Fruit fly (Drosophila melanogaster) whole organism, embryonic: Measurements from ENCODE around the gene CG7991.

Experiments
- Atf3 ChIP-seq: fragments of 200-800 bp; sonication (Bioruptor generic); optimal IDR thresholded peaks from 3 replicates; lab custom pipeline; 2016; ENCODE audit warnings: missing biosample characterization, missing genetic modification characterization
- CG10431 ChIP-seq: fragments of 200-800 bp; sonication (Bioruptor generic); optimal IDR thresholded peaks from 3 replicates; lab custom pipeline; 2018; ENCODE audit warnings: missing biosample characterization, mild to moderate bottlenecking, missing genetic modification characterization
- CG10543 ChIP-seq: fragments of 200-800 bp; sonication (Bioruptor generic); optimal IDR thresholded peaks from 3 replicates; lab custom pipeline; 2017; ENCODE audit warnings: missing biosample characterization, mild to moderate bottlenecking, missing genetic modification characterization, moderate library complexity
- CG11093 ChIP-seq: fragments of 200-800 bp; sonication (Bioruptor generic); IDR thresholded peaks from 3 replicates; pipeline ENCODE4 v1.3.6; 2022; ENCODE audit warnings: missing biosample characterization, missing genetic modification characterization
- CG11398 ChIP-seq: fragments of 200-800 bp; sonication (Bioruptor generic); optimal IDR thresholded peaks from 2 replicates; lab custom pipeline; 2016; ENCODE audit warnings: missing biosample characterization, missing genetic modification characterization
- CG11504 ChIP-seq: fragments of 200-800 bp; sonication (Bioruptor generic); optimal IDR thresholded peaks from 3 replicates; lab custom pipeline; 2019; ENCODE audit warnings: missing biosample characterization, mild to moderate bottlenecking, missing genetic modification characterization, moderate library complexity
- CG14014 ChIP-seq: fragments of 200-800 bp; sonication (Bioruptor generic); IDR thresholded peaks from 2 replicates; pipeline ENCODE4 v1.3.6; 2022; ENCODE audit warnings: missing biosample characterization, missing genetic modification characterization
- CG14965 ChIP-seq: fragments of 200-800 bp; sonication (Bioruptor generic); optimal IDR thresholded peaks from 2 replicates; lab custom pipeline; 2016; ENCODE audit warnings: missing biosample characterization, missing genetic modification characterization, borderline replicate concordance
- CG15073 ChIP-seq: fragments of 200-800 bp; sonication (Bioruptor generic); optimal IDR thresholded peaks from 2 replicates; lab custom pipeline; 2016; ENCODE audit warnings: missing biosample characterization, missing genetic modification characterization
- CG15479 ChIP-seq: fragments of 200-800 bp; sonication (Bioruptor generic); optimal IDR thresholded peaks from 3 replicates; lab custom pipeline; 2019; ENCODE audit warnings: missing biosample characterization, mild to moderate bottlenecking, missing genetic modification characterization, moderate library complexity
- CG15696 ChIP-seq: fragments of 200-800 bp; sonication (Bioruptor generic); optimal IDR thresholded peaks from 2 replicates; lab custom pipeline; 2019; ENCODE audit warnings: missing biosample characterization, mild to moderate bottlenecking, missing genetic modification characterization, moderate library complexity
- CG2120 ChIP-seq: fragments of 200-800 bp; sonication (Bioruptor generic); optimal IDR thresholded peaks from 3 replicates; lab custom pipeline; 2016; ENCODE audit warnings: missing biosample characterization, missing genetic modification characterization
- CG2678 ChIP-seq: fragments of 200-800 bp; sonication (Bioruptor generic); optimal IDR thresholded peaks from 3 replicates; lab custom pipeline; 2019; ENCODE audit warnings: missing biosample characterization, mild to moderate bottlenecking, missing genetic modification characterization, moderate library complexity
- CG34224 ChIP-seq: fragments of 200-800 bp; sonication (Bioruptor generic); IDR thresholded peaks from 3 replicates; pipeline ENCODE4 v1.3.6; 2022; ENCODE audit warnings: missing biosample characterization, missing genetic modification characterization; ENCODE audit not compliant: partially characterized antibody
- CG3995 ChIP-seq: fragments of 200-800 bp; sonication (Bioruptor generic); optimal IDR thresholded peaks from 3 replicates; lab custom pipeline; 2016; ENCODE audit warnings: missing biosample characterization, missing genetic modification characterization
- CG43689 ChIP-seq: fragments of 200-800 bp; sonication (Bioruptor generic); IDR thresholded peaks from 2 replicates; pipeline ENCODE4 v1.3.6; 2022; ENCODE audit warnings: missing biosample characterization, missing genetic modification characterization
- CG9817 ChIP-seq: fragments of 200-800 bp; sonication (Bioruptor generic); optimal IDR thresholded peaks from 2 replicates; lab custom pipeline; 2018; ENCODE audit warnings: missing biosample characterization, mild to moderate bottlenecking, missing genetic modification characterization, moderate library complexity
- Camta ChIP-seq: fragments of 200-800 bp; sonication (Bioruptor generic); optimal IDR thresholded peaks from 2 replicates; lab custom pipeline; 2016; ENCODE audit warnings: missing biosample characterization, missing genetic modification characterization
- CrebB ChIP-seq: fragments of 200-800 bp; sonication (Bioruptor generic); optimal IDR thresholded peaks from 3 replicates; lab custom pipeline; 2018; ENCODE audit warnings: missing biosample characterization, mild to moderate bottlenecking, missing genetic modification characterization
- D19A ChIP-seq: fragments of 200-800 bp; optimal IDR thresholded peaks from 3 replicates; lab custom pipeline; 2019; ENCODE audit warnings: missing biosample characterization, mild to moderate bottlenecking, missing genetic modification characterization, moderate library complexity
- D19B ChIP-seq: fragments of 200-800 bp; sonication (Bioruptor generic); optimal IDR thresholded peaks from 2 replicates; lab custom pipeline; 2017; ENCODE audit warnings: missing biosample characterization, mild to moderate bottlenecking, missing genetic modification characterization
- Hand ChIP-seq: fragments of 200-800 bp; sonication (Bioruptor generic); optimal IDR thresholded peaks from 2 replicates; lab custom pipeline; 2017; ENCODE audit warnings: mild to moderate bottlenecking, missing biosample characterization, missing genetic modification reagents, missing genetic modification characterization
- HmgD ChIP-seq: fragments of 200-800 bp; sonication (Bioruptor generic); optimal IDR thresholded peaks from 3 replicates; lab custom pipeline; 2016; ENCODE audit warnings: missing biosample characterization, missing genetic modification characterization
- Hmx ChIP-seq: fragments of 200-800 bp; sonication (Bioruptor generic); optimal IDR thresholded peaks from 2 replicates; lab custom pipeline; 2016; ENCODE audit warnings: missing biosample characterization, missing genetic modification characterization
- MESR4 ChIP-seq: fragments of 200-800 bp; sonication (Bioruptor generic); optimal IDR thresholded peaks from 2 replicates; lab custom pipeline; 2018; ENCODE audit warnings: missing biosample characterization, mild to moderate bottlenecking, missing genetic modification characterization, moderate library complexity
- Max ChIP-seq: fragments of 200-800 bp; sonication (Bioruptor generic); optimal IDR thresholded peaks from 2 replicates; lab custom pipeline; 2016; ENCODE audit warnings: missing biosample characterization, mild to moderate bottlenecking, missing genetic modification characterization
- Med ChIP-seq: fragments of 200-800 bp; sonication (Bioruptor generic); peaks from one replicate; lab custom pipeline; 2016; ENCODE audit warnings: missing biosample characterization, missing genetic modification characterization, mild to moderate bottlenecking, inconsistent platforms, moderate library complexity
- Ptx1 ChIP-seq: fragments of 200-800 bp; sonication (Bioruptor generic); IDR thresholded peaks from 2 replicates; pipeline ENCODE4 v1.3.6; 2022; ENCODE audit warnings: missing biosample characterization, missing genetic modification characterization
- Sin3A ChIP-seq: fragments of >200 bp; optimal IDR thresholded peaks from 2 replicates; lab custom pipeline; 2018
- az2 ChIP-seq: fragments of 200-800 bp; sonication (Bioruptor generic); optimal IDR thresholded peaks from 3 replicates; lab custom pipeline; 2016; ENCODE audit warnings: missing biosample characterization, missing genetic modification characterization
- bcd ChIP-seq: fragments of 200-800 bp; sonication (Bioruptor generic); optimal IDR thresholded peaks from 2 replicates; lab custom pipeline; 2017; ENCODE audit warnings: missing biosample characterization, mild to moderate bottlenecking, missing genetic modification characterization
- dati ChIP-seq: fragments of 200-800 bp; sonication (Bioruptor generic); IDR thresholded peaks from 2 replicates; pipeline ENCODE4 v1.3.6; 2022; ENCODE audit warnings: missing biosample characterization, missing genetic modification characterization
- disco-r ChIP-seq: fragments of 200-800 bp; sonication (Bioruptor generic); optimal IDR thresholded peaks from 2 replicates; lab custom pipeline; 2016; ENCODE audit warnings: missing biosample characterization, missing genetic modification characterization
- fd3F ChIP-seq: fragments of 200-800 bp; sonication (Bioruptor generic); optimal IDR thresholded peaks from 2 replicates; lab custom pipeline; 2018; ENCODE audit warnings: missing biosample characterization, mild to moderate bottlenecking, missing genetic modification characterization, moderate library complexity
- gcm2 ChIP-seq: fragments of 200-800 bp; sonication (Bioruptor generic); optimal IDR thresholded peaks from 2 replicates; lab custom pipeline; 2016; ENCODE audit warnings: missing biosample characterization, missing genetic modification characterization
- gsb ChIP-seq: fragments of 200-800 bp; sonication (Bioruptor generic); IDR thresholded peaks from 2 replicates; pipeline ENCODE4 v1.3.6; 2022; ENCODE audit warnings: missing biosample characterization, missing genetic modification characterization
- her ChIP-seq: fragments of 200-800 bp; sonication (Bioruptor generic); optimal IDR thresholded peaks from 2 replicates; lab custom pipeline; 2016; ENCODE audit warnings: missing biosample characterization, missing genetic modification characterization
- nerfin-1 ChIP-seq: fragments of 200-800 bp; sonication (Bioruptor generic); optimal IDR thresholded peaks from 3 replicates; lab custom pipeline; 2019; ENCODE audit warnings: missing biosample characterization, mild to moderate bottlenecking, missing genetic modification characterization, moderate library complexity
- otp ChIP-seq: fragments of 200-800 bp; sonication (Bioruptor generic); IDR thresholded peaks from 3 replicates; pipeline ENCODE4, ENCODE4 v1.3.6; 2022; ENCODE audit warnings: missing biosample characterization, missing genetic modification characterization
- pho ChIP-seq: fragments of 200-800 bp; sonication (Bioruptor generic); optimal IDR thresholded peaks from 2 replicates; lab custom pipeline; 2016; ENCODE audit warnings: missing biosample characterization, missing genetic modification characterization
- schlank ChIP-seq: fragments of 200-800 bp; sonication (Bioruptor generic); optimal IDR thresholded peaks from 2 replicates; lab custom pipeline; 2018; ENCODE audit warnings: missing biosample characterization, mild to moderate bottlenecking, missing genetic modification characterization
- sqz ChIP-seq: fragments of 200-800 bp; sonication (Bioruptor generic); optimal IDR thresholded peaks from 3 replicates; lab custom pipeline; 2018; ENCODE audit warnings: missing biosample characterization, mild to moderate bottlenecking, missing genetic modification characterization
- sr ChIP-seq: fragments of 200-800 bp; sonication (Bioruptor generic); IDR thresholded peaks from 3 replicates; pipeline ENCODE4 v1.3.6; 2022; ENCODE audit warnings: missing biosample characterization, missing genetic modification characterization
- ssp ChIP-seq: fragments of 200-800 bp; sonication (Bioruptor generic); IDR thresholded peaks from 2 replicates; pipeline ENCODE4 v1.3.6; 2022; ENCODE audit warnings: missing biosample characterization, missing genetic modification characterization
- stc ChIP-seq: fragments of 200-800 bp; sonication (Bioruptor generic); IDR thresholded peaks from 2 replicates; pipeline ENCODE4 v1.3.6; 2022; ENCODE audit warnings: missing biosample characterization, missing genetic modification characterization
- trh ChIP-seq: fragments of 200-800 bp; sonication (Bioruptor generic); optimal IDR thresholded peaks from 2 replicates; lab custom pipeline; 2016; ENCODE audit warnings: missing biosample characterization, missing genetic modification characterization
- unpg ChIP-seq: fragments of 200-800 bp; sonication (Bioruptor generic); optimal IDR thresholded peaks from 3 replicates; lab custom pipeline; 2018; ENCODE audit warnings: missing biosample characterization, mild to moderate bottlenecking, missing genetic modification characterization, moderate library complexity
- vnd ChIP-seq: fragments of 200-800 bp; sonication (Bioruptor generic); IDR thresholded peaks from 3 replicates; pipeline ENCODE4 v1.3.6; 2022; ENCODE audit warnings: missing biosample characterization, missing genetic modification characterization; ENCODE audit not compliant: partially characterized antibody
- yki ChIP-seq: fragments of >200 bp; optimal IDR thresholded peaks from 3 replicates; lab custom pipeline; 2018
- zen ChIP-seq: fragments of 200-800 bp; sonication (Bioruptor generic); optimal IDR thresholded peaks from 3 replicates; lab custom pipeline; 2018; ENCODE audit warnings: missing biosample characterization, mild to moderate bottlenecking, missing genetic modification characterization, moderate library complexity

CG7991 gene

dm6 chr3L:1740129-1740975 is 65.8 kb downstream of the CG7991 start (continued):
- peak; percentile 56 for TF ChIP-seq bcd (GFP tag; lab: Kevin White, UChicago)
- peak; percentile 53 for TF ChIP-seq Camta
- TF ChIP-seq D19B (GFP tag; lab: Kevin White, UChicago), result peak; percentile 17
- no peak for TF ChIP-seq Sin3A (lab: Kevin White, UChicago)
- TF ChIP-seq CG15073, result no peak
- TF ChIP-seq Med (GFP tag; lab: Kevin White, UChicago), result peak; percentile 95
- TF ChIP-seq sqz (GFP tag; lab: Kevin White, UChicago), result no peak
- no peak for TF ChIP-seq Hand
- TF ChIP-seq schlank (tag; lab: Kevin White, UChicago), result peak; percentile 18
- TF ChIP-seq CG11093 (GFP tag; lab: Robert Waterston, UW), result 0 out of 3 replicates have a peak, but pooled peaks have one; percentile 41
- TF ChIP-seq az2 (GFP tag; lab: Kevin White, UChicago), result peak; percentile 65
- TF ChIP-seq trh (GFP tag; lab: Kevin White, UChicago), result peak; percentile 57
- TF ChIP-seq CG10431 (GFP tag; lab: Kevin White, UChicago), result no peak
- TF ChIP-seq CG14965 (GFP tag; lab: Kevin White, UChicago), result no peak
- peak; percentile 35 for TF ChIP-seq Atf3 (GFP tag; lab: Kevin White, UChicago)
- TF ChIP-seq otp (GFP tag; lab: Robert Waterston, UW), result peak; percentile 54; the same call in 1 of the 3 replicates
- TF ChIP-seq CG10543 (GFP tag; lab: Kevin White, UChicago), result no peak
- no peak for TF ChIP-seq disco-r (GFP tag; lab: Kevin White, UChicago)
- TF ChIP-seq CG43689 (GFP tag; lab: Robert Waterston, UW), result peak; percentile 82
- TF ChIP-seq ssp (GFP tag; lab: Robert Waterston, UW), result peak; percentile 61
- peak; percentile 64 for TF ChIP-seq unpg (GFP tag; lab: Kevin White, UChicago)
- no peak for TF ChIP-seq D19A
- TF ChIP-seq CG14014 (GFP tag; lab: Robert Waterston, UW), result peak; percentile 78
- peak; percentile 66 for TF ChIP-seq CG2678
- TF ChIP-seq sr (GFP tag; lab: Robert Waterston, UW), result peak; percentile 92
- peak; percentile 74 for TF ChIP-seq CG2120
- no peak for TF ChIP-seq zen (tag; lab: Kevin White, UChicago)
- TF ChIP-seq nerfin-1 (tag; lab: Kevin White, UChicago), result peak; percentile 22
- peak; percentile 9 for TF ChIP-seq CG11398 (GFP tag; lab: Kevin White, UChicago)
- peak; percentile 70 for TF ChIP-seq stc (GFP tag; lab: Robert Waterston, UW)
- TF ChIP-seq CG11504 (tag; lab: Kevin White, UChicago), result no peak
- TF ChIP-seq her (GFP tag; lab: Kevin White, UChicago), result peak; percentile 61
- TF ChIP-seq CrebB (tag; lab: Kevin White, UChicago), result no peak
- TF ChIP-seq yki (lab: Kevin White, UChicago), result no peak
- TF ChIP-seq HmgD (GFP tag; lab: Kevin White, UChicago), result no peak
- TF ChIP-seq pho (GFP tag; lab: Kevin White, UChicago), result peak; percentile 40
- peak; percentile 56 for TF ChIP-seq gsb
- peak; percentile 72 for TF ChIP-seq fd3F (GFP tag; lab: Kevin White, UChicago)
- TF ChIP-seq dati (GFP tag; lab: Robert Waterston, UW), result no peak
- no peak for TF ChIP-seq CG15696 (tag; lab: Kevin White, UChicago)
- TF ChIP-seq Hmx, result peak; percentile 46
- TF ChIP-seq CG3995 (GFP tag; lab: Kevin White, UChicago), result no peak
- TF ChIP-seq vnd, result no peak
- TF ChIP-seq CG34224 (GFP tag; lab: Robert Waterston, UW), result no peak
- peak; percentile 51 for TF ChIP-seq CG9817
- TF ChIP-seq CG15479 (GFP tag; lab: Kevin White, UChicago), result no peak
- peak; percentile 39 for TF ChIP-seq gcm2 (GFP tag; lab: Kevin White, UChicago)
- TF ChIP-seq Max, result no peak
- no peak for TF ChIP-seq MESR4 (GFP tag; lab: Kevin White, UChicago)
- peak; percentile 89 for TF ChIP-seq Ptx1 (GFP tag; lab: Robert Waterston, UW)
